Worm (Caenorhabditis elegans): Measurements from ENCODE around the gene tbx-2.

DNA sequence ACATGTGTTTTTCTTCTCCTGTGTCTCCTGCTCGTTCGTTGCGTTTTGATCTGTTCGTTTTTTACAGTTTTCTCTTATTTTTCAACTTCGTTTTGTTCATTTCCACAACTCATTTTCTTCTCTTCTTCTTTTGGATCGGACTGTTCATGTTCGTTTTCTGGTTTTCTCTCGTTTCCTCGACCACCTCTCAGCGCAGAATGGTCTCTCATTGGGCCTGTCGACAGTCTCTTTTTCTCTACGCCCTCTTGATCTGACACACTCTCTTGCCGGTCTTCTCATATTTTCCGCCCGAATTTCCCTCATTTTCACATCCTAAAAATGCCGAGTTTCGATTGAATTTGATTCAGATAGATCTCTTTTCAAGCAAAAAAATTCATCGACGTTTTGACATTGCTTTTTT is 45.5 kb upstream of the tbx-2 start:
- TF ChIP-seq sea-2 (GFP tag; optimal IDR thresholded peaks at IDR 0.05) = no peak
- no peak for TF ChIP-seq fos-1 (tag; optimal IDR thresholded peaks at IDR 0.05)
- no peak for TF ChIP-seq lin-39 (tag; optimal IDR thresholded peaks at IDR 0.05)
